Worm (Caenorhabditis elegans) whole organism, L1 larva: ENCODE results near the gene F25G6.9.
"Not testable (repeated sequence)": the region's sequence is repeated elsewhere in the genome, so short reads cannot be mapped to it uniquely, and the experiment has no call there.

Experiments
- C16A3.4 ChIP-seq: fragments of 150-350 bp; optimal IDR thresholded peaks from 2 replicates; lab custom pipeline; 2014; ENCODE audit warnings: missing biosample characterization, missing genetic modification characterization
- C34B4.2 ChIP-seq: sonication (generic microtip); optimal IDR thresholded peaks from 2 replicates; lab custom pipeline; 2017; ENCODE audit warnings: mild to moderate bottlenecking, missing genetic modification characterization, missing compliant biosample characterization
- aly-2 ChIP-seq: fragments of 150-350 bp; optimal IDR thresholded peaks from 2 replicates; lab custom pipeline; 2014; ENCODE audit warnings: missing biosample characterization, missing genetic modification characterization
- blmp-1 ChIP-seq: fragments of 150-350 bp; optimal IDR thresholded peaks from 2 replicates; lab custom pipeline; 2014; ENCODE audit warnings: missing biosample characterization, missing genetic modification characterization
- ceh-82 ChIP-seq, 3 experiments: fragments of 150-350 bp in 1 of 3; sonication (generic microtip) in 2 of 3; optimal IDR thresholded peaks; 2 replicates each; lab custom pipeline; 2014 to 2017; ENCODE audit warnings: missing biosample characterization in 3 of 3, missing genetic modification characterization in 3 of 3
- efl-1 ChIP-seq, 4 experiments: fragments of 150-350 bp; optimal IDR thresholded peaks in 3 of 4; peaks in 1 of 4; 1 replicate in 1 of 4; 2 replicates in 3 of 4; lab custom pipeline; 2014; ENCODE audit warnings: missing biosample characterization in 2 of 4, missing genetic modification characterization in 2 of 4, missing genetic modification reagents in 2 of 4
- fkh-10 ChIP-seq: sonication (generic microtip); optimal IDR thresholded peaks from 2 replicates; lab custom pipeline; 2017; ENCODE audit warnings: missing biosample characterization, missing genetic modification reagents, missing genetic modification characterization
- fkh-4 ChIP-seq: sonication (generic microtip); optimal IDR thresholded peaks from 2 replicates; lab custom pipeline; 2016; ENCODE audit warnings: missing compliant biosample characterization, missing genetic modification characterization, borderline replicate concordance
- hpl-2 ChIP-seq: fragments of 150-350 bp; optimal IDR thresholded peaks from 2 replicates; lab custom pipeline; 2014; ENCODE audit warnings: missing biosample characterization, missing genetic modification reagents, missing genetic modification characterization
- jun-1 ChIP-seq: fragments of 150-350 bp; optimal IDR thresholded peaks from 2 replicates; lab custom pipeline; 2014; ENCODE audit warnings: missing biosample characterization, missing genetic modification reagents, missing genetic modification characterization
- lin-13 ChIP-seq: fragments of 150-350 bp; optimal IDR thresholded peaks from 2 replicates; lab custom pipeline; 2014; ENCODE audit warnings: missing biosample characterization, missing genetic modification reagents, missing genetic modification characterization
- lin-14 ChIP-seq: fragments of 200-800 bp; sonication (Bioruptor generic); optimal IDR thresholded peaks from 2 replicates; lab custom pipeline; 2018; ENCODE audit warnings: mild to moderate bottlenecking, missing genetic modification characterization, moderate library complexity, missing compliant biosample characterization
- lir-3 ChIP-seq: sonication (generic microtip); optimal IDR thresholded peaks from 2 replicates; lab custom pipeline; 2016; ENCODE audit warnings: mild to moderate bottlenecking, missing genetic modification characterization, moderate library complexity, missing compliant biosample characterization; ENCODE audit not compliant: poor library complexity
- mab-9 ChIP-seq: fragments of 200-800 bp; sonication (Bioruptor generic); IDR thresholded peaks from 2 replicates; pipeline ENCODE4 v1.3.6; 2022; ENCODE audit warnings: missing genetic modification reagents, missing genetic modification characterization, missing compliant biosample characterization
- mef-2 ChIP-seq: fragments of 150-350 bp; optimal IDR thresholded peaks from 2 replicates; lab custom pipeline; 2014; ENCODE audit warnings: missing biosample characterization, missing genetic modification characterization
- mep-1 ChIP-seq: fragments of 150-350 bp; optimal IDR thresholded peaks from 2 replicates; lab custom pipeline; 2014; ENCODE audit warnings: missing biosample characterization, missing genetic modification characterization
- nhr-19 ChIP-seq: fragments of 200-800 bp; sonication (Bioruptor generic); conservative IDR thresholded peaks from 2 replicates; pipeline ENCODE4 v1.3.6; 2022; ENCODE audit warnings: missing genetic modification characterization, missing compliant biosample characterization
- nhr-237 ChIP-seq: fragments of 150-350 bp; optimal IDR thresholded peaks from 2 replicates; lab custom pipeline; 2014; ENCODE audit warnings: missing biosample characterization, missing genetic modification characterization
- nhr-28 ChIP-seq: fragments of 150-350 bp; optimal IDR thresholded peaks from 2 replicates; lab custom pipeline; 2014; ENCODE audit warnings: missing biosample characterization, missing genetic modification characterization
- nhr-76 ChIP-seq: sonication (generic microtip); optimal IDR thresholded peaks from 2 replicates; lab custom pipeline; 2017; ENCODE audit warnings: missing biosample characterization, missing genetic modification characterization
- nhr-77 ChIP-seq: fragments of 150-350 bp; optimal IDR thresholded peaks from 2 replicates; lab custom pipeline; 2014; ENCODE audit warnings: missing biosample characterization, missing genetic modification characterization
- nhr-85 ChIP-seq: sonication (generic microtip); peaks from one replicate; lab custom pipeline; 2016; ENCODE audit warnings: missing genetic modification characterization, inconsistent platforms, missing compliant biosample characterization
- snu-23 ChIP-seq: sonication (generic microtip); optimal IDR thresholded peaks from 2 replicates; lab custom pipeline; 2016; ENCODE audit warnings: missing genetic modification characterization, missing compliant biosample characterization
- sptf-1 ChIP-seq: fragments of 150-350 bp; optimal IDR thresholded peaks from 2 replicates; lab custom pipeline; 2014; ENCODE audit warnings: missing biosample characterization, missing genetic modification characterization
- swsn-7 ChIP-seq: sonication (generic microtip); optimal IDR thresholded peaks from 2 replicates; lab custom pipeline; 2016; ENCODE audit warnings: missing genetic modification characterization, missing compliant biosample characterization
- tbx-2 ChIP-seq: sonication (generic microtip); optimal IDR thresholded peaks from 2 replicates; lab custom pipeline; 2016; ENCODE audit warnings: missing genetic modification characterization, missing compliant biosample characterization
- unc-62 ChIP-seq: fragments of 150-350 bp; optimal IDR thresholded peaks from 2 replicates; lab custom pipeline; 2014; ENCODE audit warnings: missing biosample characterization, missing genetic modification reagents, missing genetic modification characterization
- unc-86 ChIP-seq: sonication (generic microtip); optimal IDR thresholded peaks from 2 replicates; lab custom pipeline; 2016; ENCODE audit warnings: missing genetic modification characterization, missing compliant biosample characterization
- unc-98 ChIP-seq: fragments of 200-800 bp; sonication (Bioruptor generic); IDR thresholded peaks from 2 replicates; pipeline ENCODE4 v1.3.6; 2022; ENCODE audit warnings: missing genetic modification characterization, missing compliant biosample characterization
- zag-1 ChIP-seq: fragments of 150-350 bp; optimal IDR thresholded peaks from 2 replicates; lab custom pipeline; 2014; ENCODE audit warnings: missing biosample characterization, missing genetic modification characterization
- zip-4 ChIP-seq: fragments of 200-800 bp; sonication (Bioruptor generic); optimal IDR thresholded peaks from 2 replicates; lab custom pipeline; 2018; ENCODE audit warnings: mild to moderate bottlenecking, missing genetic modification characterization, moderate library complexity, missing compliant biosample characterization

Gene F25G6.9

ce11 chrV:8592691-8593307 lies 23.0 kb upstream of the F25G6.9 start:
- TF ChIP-seq efl-1 (optimal IDR thresholded peaks at IDR 0.05; lab: Kevin White, UChicago): no peak
- peak in 1 of 2 experiments; percentile 75 for TF ChIP-seq efl-1 (GFP tag; optimal IDR thresholded peaks at IDR 0.05 in 1 of 2; lab: Kevin White, UChicago)
- TF ChIP-seq lir-3 (tag; lab: Kevin White, UChicago): no peak
- TF ChIP-seq nhr-19 (GFP tag; lab: Robert Waterston, UW): no peak
- TF ChIP-seq hpl-2 (GFP tag; lab: Kevin White, UChicago): no peak
- TF ChIP-seq mab-9 (GFP tag; lab: Robert Waterston, UW): no peak
- TF ChIP-seq C34B4.2 (tag; lab: Kevin White, UChicago): no peak
- TF ChIP-seq unc-86: no peak
- no peak for TF ChIP-seq jun-1 (tag; lab: Kevin White, UChicago)
- TF ChIP-seq nhr-85: peak; percentile 25
- TF ChIP-seq fkh-4 (tag; lab: Kevin White, UChicago): no peak
- peak; percentile 23 for TF ChIP-seq blmp-1 (tag; lab: Kevin White, UChicago)
- peak; percentile 38 for TF ChIP-seq lin-14 (GFP tag; lab: Kevin White, UChicago)
- TF ChIP-seq unc-62 (GFP tag; lab: Kevin White, UChicago): no peak
- peak; percentile 5 for TF ChIP-seq fkh-10 (GFP tag; lab: Kevin White, UChicago)
- TF ChIP-seq lin-13 (GFP tag; lab: Kevin White, UChicago): no peak

ce11 chrV:8588079-8588478 lies 18.3 kb upstream of the F25G6.9 start, which contains the start of gene C10B5.3:
C10B5.3 (minus strand) TSS chrV:8588179.
- TF ChIP-seq nhr-85 (no peak), swsn-7 (tag; lab: Kevin White, UChicago) (no peak), blmp-1 (tag; lab: Kevin White, UChicago) (no peak), zip-4 (GFP tag; lab: Kevin White, UChicago) (no peak), nhr-76 (tag; lab: Kevin White, UChicago) (no peak), mep-1 (tag; lab: Kevin White, UChicago) (no peak), nhr-28 (tag; lab: Kevin White, UChicago) (no peak), sptf-1 (tag; lab: Kevin White, UChicago) (no peak)

ce11 chrV:8586920-8587319 lies 17.1 kb upstream of the F25G6.9 start:
- no peak for TF ChIP-seq nhr-77 (tag; lab: Kevin White, UChicago)
- no peak for TF ChIP-seq tbx-2 (tag; lab: Kevin White, UChicago)
- no peak for TF ChIP-seq ceh-82 (tag; optimal IDR thresholded peaks at IDR 0.05; lab: Kevin White, UChicago)
- TF ChIP-seq nhr-237 (tag; lab: Kevin White, UChicago): no peak
- peak; percentile 11 for TF ChIP-seq blmp-1 (tag; lab: Kevin White, UChicago)
- TF ChIP-seq C16A3.4 (tag; lab: Kevin White, UChicago): no peak
- TF ChIP-seq snu-23 (GFP tag; lab: Kevin White, UChicago): no peak
- TF ChIP-seq, all 84 proteins: peak for 1

ce11 chrV:8586472-8586871 lies 16.7 kb upstream of the F25G6.9 start:
- TF ChIP-seq nhr-76 (tag; lab: Kevin White, UChicago) (no peak), efl-1 (optimal IDR thresholded peaks at IDR 0.05; lab: Kevin White, UChicago) (no peak), efl-1 (GFP tag; optimal IDR thresholded peaks at IDR 0.05 in 1 of 2; lab: Kevin White, UChicago) (peak in 1 of 2 experiments; percentile 90)

- no peak for TF ChIP-seq aly-2 (tag; lab: Kevin White, UChicago)
- TF ChIP-seq mef-2 (tag; lab: Kevin White, UChicago): no peak
- TF ChIP-seq, all 84 proteins: peak for 0
Observed at ce11 chrV:8580961-8581360, 11.2 kb upstream of the F25G6.9 start, which contains the start of gene C10B5.1. C10B5.1 (plus strand) TSS chrV:8581261.

ce11 chrV:8574762-8575161 lies 5.0 kb upstream of the F25G6.9 start, which contains the start of gene F25G6.1:
F25G6.1 (plus strand) TSS chrV:8575062.
- not testable (repeated sequence) for TF ChIP-seq lin-14 (GFP tag; lab: Kevin White, UChicago); unc-98 (GFP tag; lab: Robert Waterston, UW); zag-1 (tag; lab: Kevin White, UChicago)
- TF ChIP-seq, all 84 proteins: peak for 0; not testable (repeated sequence) for 84
